Fruit fly (Drosophila melanogaster): ENCODE measurements around the gene CtsL4.

DNA sequence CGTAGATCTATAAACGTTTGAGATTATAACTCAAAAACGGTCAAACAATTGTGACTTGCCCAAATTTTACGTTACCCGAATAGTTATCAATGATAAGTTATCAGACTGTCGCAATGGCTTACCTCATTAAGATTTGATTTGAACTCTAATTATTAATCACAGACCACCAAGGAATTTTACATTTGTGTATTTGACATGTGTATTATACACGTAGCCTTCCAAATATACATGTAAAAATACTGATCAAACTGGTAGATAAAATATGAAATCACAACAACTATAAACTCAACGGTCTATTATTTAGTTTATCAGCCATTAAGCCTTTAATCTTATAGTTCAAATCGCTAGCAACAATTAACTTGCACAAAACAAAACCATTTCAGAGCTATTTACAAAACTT is 37.1 kb upstream of the CtsL4 start:
- no peak for TF ChIP-seq Sox15 (GFP tag; optimal IDR thresholded peaks at IDR 0.05)
- TF ChIP-seq CG10669 (GFP tag; optimal IDR thresholded peaks at IDR 0.05) = no peak
- no peak for TF ChIP-seq Lpt (GFP tag; optimal IDR thresholded peaks at IDR 0.05)
- no peak for TF ChIP-seq Gug (GFP tag; IDR thresholded peaks at IDR 0.05)
- no peak for TF ChIP-seq CG6792 (GFP tag; optimal IDR thresholded peaks at IDR 0.05)
- no peak for TF ChIP-seq Sox102F (GFP tag; optimal IDR thresholded peaks at IDR 0.05)
- no peak for TF ChIP-seq Blimp-1 (GFP tag; optimal IDR thresholded peaks at IDR 0.05)
- no peak for TF ChIP-seq CG4318 (GFP tag; optimal IDR thresholded peaks at IDR 0.05)
- no peak for TF ChIP-seq CG10631 (GFP tag; optimal IDR thresholded peaks at IDR 0.05)
- no peak for TF ChIP-seq topi (GFP tag; optimal IDR thresholded peaks at IDR 0.05)
- no peak for TF ChIP-seq CG15336 (GFP tag; IDR thresholded peaks at IDR 0.05)
- no peak for TF ChIP-seq CG16779 (tag; optimal IDR thresholded peaks at IDR 0.05)
- no peak for TF ChIP-seq Smox (GFP tag; optimal IDR thresholded peaks at IDR 0.05)

Data from whole organism, prepupa.